Worm (Caenorhabditis elegans): ENCODE results near the gene frpr-10.
A peak's percentile ranks its signal among the peaks of the same experiment; 100 is the strongest.

The frpr-10 gene

ce11 chrIV:7923982-7924480 is 33.6 kb upstream of the frpr-10 start, which contains the start of the genes xpo-3 and C49H3.3 (continued):
- TF ChIP-seq hlh-30 (tag; optimal IDR thresholded peaks at IDR 0.05; ENCODE audit: insufficient read depth), result peak; percentile 80
- no peak for TF ChIP-seq dmd-8 (GFP tag; IDR thresholded peaks at IDR 0.05)
- TF ChIP-seq Y5F2A.4 (GFP tag; optimal IDR thresholded peaks at IDR 0.05), result no peak
- no peak for TF ChIP-seq ceh-62 (tag; optimal IDR thresholded peaks at IDR 0.05)
- no peak for TF ChIP-seq arid-1 (GFP tag; conservative IDR thresholded peaks at IDR 0.05)
- TF ChIP-seq ztf-11 (tag; optimal IDR thresholded peaks at IDR 0.05), result no peak
- TF ChIP-seq mdt-29 (GFP tag; IDR thresholded peaks at IDR 0.05), result no peak
- TF ChIP-seq mep-1 (tag; optimal IDR thresholded peaks at IDR 0.05), result peak; percentile 52
- peak; percentile 38 for TF ChIP-seq dve-1 (tag; optimal IDR thresholded peaks at IDR 0.05; ENCODE audit: insufficient read depth)
- TF ChIP-seq T20F7.1 (GFP tag; optimal IDR thresholded peaks at IDR 0.05), result no peak
- peak in 1 of 2 experiments; percentile 54 for TF ChIP-seq mdl-1 (tag; optimal IDR thresholded peaks at IDR 0.05)
- TF ChIP-seq zag-1 (tag; optimal IDR thresholded peaks at IDR 0.05), result no peak
- TF ChIP-seq tra-1 (GFP tag; IDR thresholded peaks at IDR 0.05), result no peak
- TF ChIP-seq ceh-20 (GFP tag; IDR thresholded peaks at IDR 0.05), result no peak
- no peak for TF ChIP-seq pqm-1 (tag; optimal IDR thresholded peaks at IDR 0.05)
- peak; percentile 51 for TF ChIP-seq dpl-1 (GFP tag; optimal IDR thresholded peaks at IDR 0.05)
- peak in 1 of 2 experiments; percentile 82 for TF ChIP-seq lsy-2 (tag; optimal IDR thresholded peaks at IDR 0.05)
- peak; percentile 10 for TF ChIP-seq nhr-28 (tag; optimal IDR thresholded peaks at IDR 0.05)
- TF ChIP-seq set-16 (GFP tag; IDR thresholded peaks at IDR 0.05), result no peak
- no peak for TF ChIP-seq madf-5 (GFP tag; IDR thresholded peaks at IDR 0.05)
- TF ChIP-seq unc-130 (GFP tag; optimal IDR thresholded peaks at IDR 0.05), result no peak
- no peak for TF ChIP-seq mxl-3 (GFP tag; optimal IDR thresholded peaks at IDR 0.05)
- TF ChIP-seq dmd-6 (GFP tag; IDR thresholded peaks at IDR 0.05), result no peak
- TF ChIP-seq zfp-2 (tag; optimal IDR thresholded peaks at IDR 0.05), result no peak
- TF ChIP-seq mxl-2 (GFP tag; conservative IDR thresholded peaks at IDR 0.05), result no peak
- peak; percentile 65 for TF ChIP-seq mes-2 (tag; optimal IDR thresholded peaks at IDR 0.05; ENCODE audit: poor library complexity, severe bottlenecking)

ce11 chrIV:7924975-7925828 is 32.4 kb upstream of the frpr-10 start:
- TF ChIP-seq set-16 (GFP tag; IDR thresholded peaks at IDR 0.05) (peak; percentile 50), ZK337.2 (GFP tag; IDR thresholded peaks at IDR 0.05) (no peak), unc-62 (GFP tag; optimal IDR thresholded peaks at IDR 0.05 in 1 of 2) (no peak), unc-62 (tag; optimal IDR thresholded peaks at IDR 0.05) (no peak), lin-39 (tag; optimal IDR thresholded peaks at IDR 0.05) (no peak), mdl-1 (tag; optimal IDR thresholded peaks at IDR 0.05) (no peak), F26F4.8 (GFP tag; conservative IDR thresholded peaks at IDR 0.05) (no peak), lsy-2 (tag; optimal IDR thresholded peaks at IDR 0.05) (peak in 1 of 2 experiments; percentile 20), F44E2.7 (GFP tag; IDR thresholded peaks at IDR 0.05) (no peak), mes-2 (tag; optimal IDR thresholded peaks at IDR 0.05; ENCODE audit: poor library complexity, severe bottlenecking) (peak; percentile 8), nhr-25 (tag; optimal IDR thresholded peaks at IDR 0.05; ENCODE audit: borderline replicate concordance, insufficient read depth) (no peak), hlh-30 (tag; optimal IDR thresholded peaks at IDR 0.05; ENCODE audit: insufficient read depth) (no peak), ces-1 (GFP tag; optimal IDR thresholded peaks at IDR 0.05) (no peak), ama-1 (optimal IDR thresholded peaks at IDR 0.05) (peak; percentile 75), aha-1 (tag) (peak; percentile 80), arid-1 (GFP tag; conservative IDR thresholded peaks at IDR 0.05) (peak; percentile 32; the same call in 1 of the 2 replicates), zfp-3 (GFP tag; conservative IDR thresholded peaks at IDR 0.05) (peak; percentile 57; the same call in 1 of the 2 replicates), unc-130 (GFP tag; optimal IDR thresholded peaks at IDR 0.05) (no peak), dpl-1 (GFP tag; optimal IDR thresholded peaks at IDR 0.05) (no peak), daf-16 (GFP tag; optimal IDR thresholded peaks at IDR 0.05) (peak in 1 of 2 experiments; percentile 16), daf-16 (tag; optimal IDR thresholded peaks at IDR 0.05) (no peak), snpc-1.2 (GFP tag; IDR thresholded peaks at IDR 0.05) (peak; percentile 55; the same call in 1 of the 2 replicates)

All from whole organism, L4 larva.